Fruit fly (Drosophila melanogaster) whole organism, embryonic: ENCODE measurements around the gene Arl5.
A peak's percentile ranks its signal among the peaks of the same experiment; 100 is the strongest.

Experiments
- ATbp ChIP-seq: fragments of 200-800 bp; sonication (Bioruptor generic); optimal IDR thresholded peaks from 2 replicates; lab custom pipeline; 2017; ENCODE audit warnings: missing biosample characterization, mild to moderate bottlenecking, missing genetic modification characterization, missing genetic modification reagents
- Atf6 ChIP-seq: fragments of 200-800 bp; sonication (Bioruptor generic); IDR thresholded peaks from 2 replicates; pipeline ENCODE4 v1.3.6; 2022; ENCODE audit warnings: missing biosample characterization, missing genetic modification characterization
- BEAF-32 ChIP-seq: fragments of 200-800 bp; sonication (Bioruptor generic); optimal IDR thresholded peaks from 3 replicates; lab custom pipeline; 2017; ENCODE audit warnings: missing biosample characterization, missing genetic modification characterization, mild to moderate bottlenecking, moderate library complexity, missing genetic modification reagents
- CG11085 ChIP-seq: fragments of 200-800 bp; sonication (Bioruptor generic); IDR thresholded peaks from 2 replicates; pipeline ENCODE4 v1.3.6; 2022; ENCODE audit warnings: missing biosample characterization, missing genetic modification characterization
- CG12155 ChIP-seq: fragments of 200-800 bp; sonication (Bioruptor generic); optimal IDR thresholded peaks from 3 replicates; lab custom pipeline; 2016; ENCODE audit warnings: missing biosample characterization, missing genetic modification characterization
- CG13296 ChIP-seq: fragments of 200-800 bp; sonication (Bioruptor generic); optimal IDR thresholded peaks from 3 replicates; lab custom pipeline; 2018; ENCODE audit warnings: missing biosample characterization, mild to moderate bottlenecking, missing genetic modification characterization
- CG15269 ChIP-seq: fragments of 200-800 bp; sonication (Bioruptor generic); optimal IDR thresholded peaks from 2 replicates; lab custom pipeline; 2018; ENCODE audit warnings: missing biosample characterization, mild to moderate bottlenecking, missing genetic modification characterization, moderate library complexity
- CG15696 ChIP-seq: fragments of 200-800 bp; sonication (Bioruptor generic); optimal IDR thresholded peaks from 2 replicates; lab custom pipeline; 2019; ENCODE audit warnings: missing biosample characterization, mild to moderate bottlenecking, missing genetic modification characterization, moderate library complexity
- CG17361 ChIP-seq: fragments of 200-800 bp; sonication (Bioruptor generic); IDR thresholded peaks from 3 replicates; pipeline ENCODE4 v1.3.6; 2022; ENCODE audit warnings: missing biosample characterization, missing genetic modification characterization
- CG17568 ChIP-seq: fragments of 200-800 bp; sonication (Bioruptor generic); optimal IDR thresholded peaks from 2 replicates; lab custom pipeline; 2018; ENCODE audit warnings: missing biosample characterization, mild to moderate bottlenecking, missing genetic modification characterization, moderate library complexity
- CG18476 ChIP-seq: fragments of 200-800 bp; sonication (Bioruptor generic); optimal IDR thresholded peaks from 2 replicates; lab custom pipeline; 2016; ENCODE audit warnings: missing biosample characterization, mild to moderate bottlenecking, missing genetic modification characterization
- CG2120 ChIP-seq: fragments of 200-800 bp; sonication (Bioruptor generic); optimal IDR thresholded peaks from 3 replicates; lab custom pipeline; 2016; ENCODE audit warnings: missing biosample characterization, missing genetic modification characterization
- CG2129 ChIP-seq: fragments of 200-800 bp; sonication (Bioruptor generic); IDR thresholded peaks from 2 replicates; pipeline ENCODE4 v1.3.6; 2022; ENCODE audit warnings: missing biosample characterization, missing genetic modification characterization; ENCODE audit not compliant: partially characterized antibody
- CG2678 ChIP-seq: fragments of 200-800 bp; sonication (Bioruptor generic); optimal IDR thresholded peaks from 3 replicates; lab custom pipeline; 2019; ENCODE audit warnings: missing biosample characterization, mild to moderate bottlenecking, missing genetic modification characterization, moderate library complexity
- CG31441 ChIP-seq: fragments of 200-800 bp; sonication (Bioruptor generic); IDR thresholded peaks from 2 replicates; pipeline ENCODE4 v1.3.6; 2022; ENCODE audit warnings: missing biosample characterization, missing genetic modification characterization
- CG3281 ChIP-seq: fragments of 200-800 bp; sonication (Bioruptor generic); optimal IDR thresholded peaks from 3 replicates; lab custom pipeline; 2017; ENCODE audit warnings: missing biosample characterization, mild to moderate bottlenecking, missing genetic modification characterization
- CG6791 ChIP-seq: fragments of 200-800 bp; sonication (Bioruptor generic); IDR thresholded peaks from 3 replicates; pipeline ENCODE4 v1.3.6; 2022; ENCODE audit warnings: missing biosample characterization, missing genetic modification characterization; ENCODE audit not compliant: partially characterized antibody
- CG7839 ChIP-seq: fragments of 200-800 bp; sonication (Bioruptor generic); optimal IDR thresholded peaks from 3 replicates; lab custom pipeline; 2018; ENCODE audit warnings: missing biosample characterization, mild to moderate bottlenecking, missing genetic modification characterization, moderate library complexity
- CG9817 ChIP-seq: fragments of 200-800 bp; sonication (Bioruptor generic); optimal IDR thresholded peaks from 2 replicates; lab custom pipeline; 2018; ENCODE audit warnings: missing biosample characterization, mild to moderate bottlenecking, missing genetic modification characterization, moderate library complexity
- CoRest ChIP-seq: fragments of 200-800 bp; sonication (Bioruptor generic); optimal IDR thresholded peaks from 3 replicates; lab custom pipeline; 2018; ENCODE audit warnings: missing biosample characterization, mild to moderate bottlenecking, missing genetic modification characterization, moderate library complexity
- H2.0 ChIP-seq: fragments of 200-800 bp; sonication (Bioruptor generic); IDR thresholded peaks from 2 replicates; pipeline ENCODE4 v1.3.6; 2022; ENCODE audit warnings: missing biosample characterization, missing genetic modification characterization
- Hand ChIP-seq: fragments of 200-800 bp; sonication (Bioruptor generic); optimal IDR thresholded peaks from 2 replicates; lab custom pipeline; 2017; ENCODE audit warnings: mild to moderate bottlenecking, missing biosample characterization, missing genetic modification reagents, missing genetic modification characterization
- HmgD ChIP-seq: fragments of 200-800 bp; sonication (Bioruptor generic); optimal IDR thresholded peaks from 3 replicates; lab custom pipeline; 2016; ENCODE audit warnings: missing biosample characterization, missing genetic modification characterization
- Hmr ChIP-seq: fragments of 200-800 bp; sonication (Bioruptor generic); optimal IDR thresholded peaks from 3 replicates; lab custom pipeline; 2017; ENCODE audit warnings: mild to moderate bottlenecking, missing biosample characterization, missing genetic modification reagents, missing genetic modification characterization
- Hr51 ChIP-seq, 2 experiments: fragments of 200-800 bp; sonication (Bioruptor generic); optimal IDR thresholded peaks; 2 replicates in 1 of 2; 3 replicates in 1 of 2; lab custom pipeline; 2016 to 2018; ENCODE audit warnings: missing biosample characterization in 2 of 2, missing genetic modification characterization in 2 of 2, mild to moderate bottlenecking in 1 of 2, moderate library complexity in 1 of 2
- Kr ChIP-seq: fragments of 200-800 bp; sonication (Bioruptor generic); optimal IDR thresholded peaks from 2 replicates; lab custom pipeline; 2017; ENCODE audit warnings: missing biosample characterization, mild to moderate bottlenecking, missing genetic modification characterization
- Med ChIP-seq: fragments of 200-800 bp; sonication (Bioruptor generic); peaks from one replicate; lab custom pipeline; 2016; ENCODE audit warnings: missing biosample characterization, missing genetic modification characterization, mild to moderate bottlenecking, inconsistent platforms, moderate library complexity
- Meics ChIP-seq: fragments of 200-800 bp; sonication (Bioruptor generic); optimal IDR thresholded peaks from 2 replicates; lab custom pipeline; 2017; ENCODE audit warnings: missing biosample characterization, mild to moderate bottlenecking, missing genetic modification characterization
- NFAT ChIP-seq: fragments of 200-800 bp; sonication (Bioruptor generic); IDR thresholded peaks from 2 replicates; pipeline ENCODE4 v1.3.6; 2022; ENCODE audit warnings: missing biosample characterization, missing genetic modification characterization
- Nf-YB ChIP-seq: fragments of 200-800 bp; sonication (Bioruptor generic); optimal IDR thresholded peaks from 3 replicates; lab custom pipeline; 2019; ENCODE audit warnings: missing biosample characterization, mild to moderate bottlenecking, missing genetic modification characterization, moderate library complexity
- Oli ChIP-seq: fragments of 200-800 bp; sonication (Bioruptor generic); optimal IDR thresholded peaks from 2 replicates; lab custom pipeline; 2018; ENCODE audit warnings: missing biosample characterization, mild to moderate bottlenecking, missing genetic modification characterization, moderate library complexity
- Ptx1 ChIP-seq: fragments of 200-800 bp; sonication (Bioruptor generic); IDR thresholded peaks from 2 replicates; pipeline ENCODE4 v1.3.6; 2022; ENCODE audit warnings: missing biosample characterization, missing genetic modification characterization
- caup ChIP-seq: fragments of 200-800 bp; sonication (Bioruptor generic); optimal IDR thresholded peaks from 3 replicates; lab custom pipeline; 2017; ENCODE audit warnings: missing biosample characterization, mild to moderate bottlenecking, missing genetic modification characterization, moderate library complexity; ENCODE audit not compliant: severe bottlenecking
- croc ChIP-seq: fragments of 200-800 bp; sonication (Bioruptor generic); conservative IDR thresholded peaks from 3 replicates; pipeline ENCODE4 v1.3.6; 2022; ENCODE audit warnings: missing biosample characterization, missing genetic modification characterization
- eve ChIP-seq, 2 experiments: fragments of >200 bp; optimal IDR thresholded peaks; 2 replicates each; lab custom pipeline; 2017; ENCODE audit warnings: missing biosample characterization in 2 of 2, missing genetic modification characterization in 2 of 2
- exex ChIP-seq: fragments of 200-800 bp; sonication (Bioruptor generic); optimal IDR thresholded peaks from 4 replicates; lab custom pipeline; 2018; ENCODE audit warnings: missing biosample characterization, mild to moderate bottlenecking, missing genetic modification characterization, moderate library complexity
- fd96Cb ChIP-seq: fragments of 200-800 bp; sonication (Bioruptor generic); optimal IDR thresholded peaks from 2 replicates; lab custom pipeline; 2018; ENCODE audit warnings: missing biosample characterization, mild to moderate bottlenecking, missing genetic modification characterization, moderate library complexity
- gem ChIP-seq: fragments of 200-800 bp; sonication (Bioruptor generic); optimal IDR thresholded peaks from 2 replicates; lab custom pipeline; 2019; ENCODE audit warnings: missing biosample characterization, mild to moderate bottlenecking, missing genetic modification characterization, moderate library complexity
- kay ChIP-seq: fragments of 200-800 bp; sonication (Bioruptor generic); optimal IDR thresholded peaks from 2 replicates; lab custom pipeline; 2016; ENCODE audit warnings: missing biosample characterization, missing genetic modification characterization
- lilli ChIP-seq: fragments of 200-800 bp; sonication (Bioruptor generic); optimal IDR thresholded peaks from 3 replicates; lab custom pipeline; 2016; ENCODE audit warnings: missing biosample characterization, missing genetic modification characterization
- mam ChIP-seq: fragments of 200-800 bp; sonication (Bioruptor generic); optimal IDR thresholded peaks from 3 replicates; lab custom pipeline; 2016; ENCODE audit warnings: missing biosample characterization, missing genetic modification characterization
- phol ChIP-seq: fragments of 200-800 bp; sonication (Bioruptor generic); optimal IDR thresholded peaks from 3 replicates; lab custom pipeline; 2018; ENCODE audit warnings: missing biosample characterization, mild to moderate bottlenecking, missing genetic modification characterization, moderate library complexity
- row ChIP-seq: fragments of 200-800 bp; sonication (Bioruptor generic); IDR thresholded peaks from 3 replicates; pipeline ENCODE4 v1.3.6; 2022; ENCODE audit warnings: missing biosample characterization, missing genetic modification characterization
- sc ChIP-seq, 3 experiments: fragments of >200 bp in 2 of 3; fragments of 200-800 bp in 1 of 3; sonication (Bioruptor generic) in 1 of 3; optimal IDR thresholded peaks; 2 replicates in 2 of 3; 3 replicates in 1 of 3; lab custom pipeline; 2017; ENCODE audit warnings: mild to moderate bottlenecking in 1 of 3, missing biosample characterization in 1 of 3, missing genetic modification characterization in 1 of 3, missing genetic modification reagents in 1 of 3
- sd ChIP-seq: fragments of 200-800 bp; sonication (Bioruptor generic); optimal IDR thresholded peaks from 3 replicates; lab custom pipeline; 2018; ENCODE audit warnings: missing biosample characterization, mild to moderate bottlenecking, missing genetic modification characterization, moderate library complexity
- shn ChIP-seq: fragments of 200-800 bp; sonication (Bioruptor generic); optimal IDR thresholded peaks from 3 replicates; lab custom pipeline; 2016; ENCODE audit warnings: missing biosample characterization, missing genetic modification characterization
- tap ChIP-seq: fragments of 200-800 bp; optimal IDR thresholded peaks from 3 replicates; lab custom pipeline; 2019; ENCODE audit warnings: missing biosample characterization, mild to moderate bottlenecking, missing genetic modification characterization, moderate library complexity
- zen ChIP-seq: fragments of 200-800 bp; sonication (Bioruptor generic); optimal IDR thresholded peaks from 3 replicates; lab custom pipeline; 2018; ENCODE audit warnings: missing biosample characterization, mild to moderate bottlenecking, missing genetic modification characterization, moderate library complexity

Arl5 gene

dm6 chr3L:8288396-8288795, 11.2 kb downstream of the Arl5 start (continued):
- TF ChIP-seq row (peak; percentile 51), Hand (GFP tag; lab: Kevin White, UChicago) (no peak), sc (optimal IDR thresholded peaks at IDR 0.05; lab: Kevin White, UChicago) (no peak), sc (GFP tag; optimal IDR thresholded peaks at IDR 0.05; lab: Kevin White, UChicago) (no peak), ATbp (GFP tag; lab: Kevin White, UChicago) (no peak), eve (GFP tag; optimal IDR thresholded peaks at IDR 0.05; lab: Kevin White, UChicago) (peak in 1 of 2 experiments; percentile 26), Kr (no peak), Nf-YB (GFP tag; lab: Kevin White, UChicago) (no peak), H2.0 (0 out of 2 replicates have a peak, but pooled peaks have one; percentile 34), Hmr (GFP tag; lab: Kevin White, UChicago) (peak; percentile 0), fd96Cb (tag; lab: Kevin White, UChicago) (peak; percentile 2), Meics (peak; percentile 20), CG2129 (GFP tag; lab: Robert Waterston, UW) (no peak), CG9817 (peak; percentile 7), CG18476 (GFP tag; lab: Kevin White, UChicago) (no peak), Atf6 (GFP tag; lab: Robert Waterston, UW) (peak; percentile 58), CG17361 (0 out of 3 replicates have a peak, but pooled peaks have one; percentile 17), gem (tag; lab: Kevin White, UChicago) (peak; percentile 56), CG7839 (tag; lab: Kevin White, UChicago) (peak; percentile 37), CG13296 (GFP tag; lab: Kevin White, UChicago) (peak; percentile 25), CG3281 (GFP tag; lab: Kevin White, UChicago) (peak; percentile 22), zen (no peak), CG15269 (tag; lab: Kevin White, UChicago) (peak; percentile 65), Med (GFP tag; lab: Kevin White, UChicago) (peak; percentile 49), CG2120 (peak; percentile 46), tap (peak; percentile 5), Ptx1 (GFP tag; lab: Robert Waterston, UW) (0 out of 2 replicates have a peak, but pooled peaks have one; percentile 12), Oli (tag; lab: Kevin White, UChicago) (peak; percentile 41), HmgD (GFP tag; lab: Kevin White, UChicago) (no peak), phol (tag; lab: Kevin White, UChicago) (peak; percentile 2), exex (tag; lab: Kevin White, UChicago) (peak; percentile 42), CG15696 (tag; lab: Kevin White, UChicago) (no peak), shn (GFP tag; lab: Kevin White, UChicago) (no peak), BEAF-32 (GFP tag; lab: Kevin White, UChicago) (no peak), CoRest (tag; lab: Kevin White, UChicago) (peak; percentile 30), CG11085 (GFP tag; lab: Robert Waterston, UW) (no peak), NFAT (GFP tag; lab: Robert Waterston, UW) (no peak), Hr51 (GFP tag; optimal IDR thresholded peaks at IDR 0.05; lab: Kevin White, UChicago) (peak in 1 of 2 experiments; percentile 45), CG17568 (GFP tag; lab: Kevin White, UChicago) (no peak), sd (tag; lab: Kevin White, UChicago) (peak; percentile 51), croc (GFP tag; lab: Robert Waterston, UW) (no peak), CG2678 (tag; lab: Kevin White, UChicago) (peak; percentile 48), mam (GFP tag; lab: Kevin White, UChicago) (peak; percentile 24), CG6791 (GFP tag; lab: Robert Waterston, UW) (no peak), caup (GFP tag; lab: Kevin White, UChicago) (no peak), CG12155 (GFP tag; lab: Kevin White, UChicago) (peak; percentile 13), kay (peak; percentile 43), lilli (peak; percentile 6), CG31441 (GFP tag; lab: Robert Waterston, UW) (0 out of 2 replicates have a peak, but pooled peaks have one; percentile 14)
